Fruit fly (Drosophila melanogaster) whole organism, embryonic: Measurements from ENCODE around the gene MESR3.

ENCODE experiments used
- CG10147 ChIP-seq: fragments of 200-800 bp; sonication (Bioruptor generic); optimal IDR thresholded peaks from 2 replicates; lab custom pipeline; 2019; ENCODE audit warnings: missing biosample characterization, mild to moderate bottlenecking, missing genetic modification characterization, moderate library complexity
- CG10267 ChIP-seq: fragments of 200-800 bp; sonication (Bioruptor generic); optimal IDR thresholded peaks from 2 replicates; lab custom pipeline; 2018; ENCODE audit warnings: missing biosample characterization, mild to moderate bottlenecking, missing genetic modification characterization, moderate library complexity
- CG10979 ChIP-seq: fragments of 200-800 bp; sonication (Bioruptor generic); optimal IDR thresholded peaks from 2 replicates; lab custom pipeline; 2018; ENCODE audit warnings: missing biosample characterization, mild to moderate bottlenecking, missing genetic modification characterization, moderate library complexity
- CG11247 ChIP-seq: fragments of 200-800 bp; sonication (Bioruptor generic); IDR thresholded peaks from 2 replicates; pipeline ENCODE4 v1.3.6; 2022; ENCODE audit warnings: missing biosample characterization, missing genetic modification characterization
- CG11695 ChIP-seq: fragments of 200-800 bp; sonication (Bioruptor generic); IDR thresholded peaks from 3 replicates; pipeline ENCODE4 v1.3.6; 2022; ENCODE audit warnings: missing biosample characterization, missing genetic modification characterization
- CG11696 ChIP-seq: fragments of 200-800 bp; sonication (Bioruptor generic); IDR thresholded peaks from 2 replicates; pipeline ENCODE4 v1.3.6; 2022; ENCODE audit warnings: missing biosample characterization, missing genetic modification characterization
- CG12104 ChIP-seq: fragments of 200-800 bp; sonication (Bioruptor generic); optimal IDR thresholded peaks from 3 replicates; lab custom pipeline; 2016; ENCODE audit warnings: missing biosample characterization, missing genetic modification characterization
- CG13296 ChIP-seq: fragments of 200-800 bp; sonication (Bioruptor generic); optimal IDR thresholded peaks from 3 replicates; lab custom pipeline; 2018; ENCODE audit warnings: missing biosample characterization, mild to moderate bottlenecking, missing genetic modification characterization
- CG15269 ChIP-seq: fragments of 200-800 bp; sonication (Bioruptor generic); optimal IDR thresholded peaks from 2 replicates; lab custom pipeline; 2018; ENCODE audit warnings: missing biosample characterization, mild to moderate bottlenecking, missing genetic modification characterization, moderate library complexity
- CG17359 ChIP-seq: fragments of 200-800 bp; sonication (Bioruptor generic); optimal IDR thresholded peaks from 3 replicates; lab custom pipeline; 2018; ENCODE audit warnings: missing biosample characterization, mild to moderate bottlenecking, missing genetic modification characterization, moderate library complexity
- CG17568 ChIP-seq: fragments of 200-800 bp; sonication (Bioruptor generic); optimal IDR thresholded peaks from 2 replicates; lab custom pipeline; 2018; ENCODE audit warnings: missing biosample characterization, mild to moderate bottlenecking, missing genetic modification characterization, moderate library complexity
- CG18262 ChIP-seq: fragments of 200-800 bp; optimal IDR thresholded peaks from 3 replicates; lab custom pipeline; 2019; ENCODE audit warnings: missing biosample characterization, mild to moderate bottlenecking, missing genetic modification characterization, moderate library complexity
- CG18599 ChIP-seq: fragments of 200-800 bp; sonication (Bioruptor generic); optimal IDR thresholded peaks from 3 replicates; lab custom pipeline; 2017; ENCODE audit warnings: missing biosample characterization, missing genetic modification characterization, mild to moderate bottlenecking, moderate library complexity, missing genetic modification reagents
- CG18619 ChIP-seq: fragments of 200-800 bp; sonication (Bioruptor generic); optimal IDR thresholded peaks from 3 replicates; lab custom pipeline; 2017; ENCODE audit warnings: missing biosample characterization, mild to moderate bottlenecking, missing genetic modification characterization
- CG2120 ChIP-seq: fragments of 200-800 bp; sonication (Bioruptor generic); optimal IDR thresholded peaks from 3 replicates; lab custom pipeline; 2016; ENCODE audit warnings: missing biosample characterization, missing genetic modification characterization
- CG2678 ChIP-seq: fragments of 200-800 bp; sonication (Bioruptor generic); optimal IDR thresholded peaks from 3 replicates; lab custom pipeline; 2019; ENCODE audit warnings: missing biosample characterization, mild to moderate bottlenecking, missing genetic modification characterization, moderate library complexity
- CG2712 ChIP-seq: fragments of 200-800 bp; optimal IDR thresholded peaks from 3 replicates; lab custom pipeline; 2019; ENCODE audit warnings: missing biosample characterization, mild to moderate bottlenecking, missing genetic modification characterization, moderate library complexity
- CG31441 ChIP-seq: fragments of 200-800 bp; sonication (Bioruptor generic); IDR thresholded peaks from 2 replicates; pipeline ENCODE4 v1.3.6; 2022; ENCODE audit warnings: missing biosample characterization, missing genetic modification characterization
- CG32772 ChIP-seq: fragments of 200-800 bp; sonication (Bioruptor generic); IDR thresholded peaks from 2 replicates; pipeline ENCODE4 v1.3.6; 2022; ENCODE audit warnings: missing biosample characterization, missing genetic modification characterization
- CG34224 ChIP-seq: fragments of 200-800 bp; sonication (Bioruptor generic); IDR thresholded peaks from 3 replicates; pipeline ENCODE4 v1.3.6; 2022; ENCODE audit warnings: missing biosample characterization, missing genetic modification characterization; ENCODE audit not compliant: partially characterized antibody
- CG4617 ChIP-seq: fragments of 200-800 bp; sonication (Bioruptor generic); optimal IDR thresholded peaks from 3 replicates; lab custom pipeline; 2016; ENCODE audit warnings: missing biosample characterization, missing genetic modification characterization, borderline replicate concordance
- CG6854 ChIP-seq: fragments of 200-800 bp; sonication (Bioruptor generic); optimal IDR thresholded peaks from 3 replicates; lab custom pipeline; 2017; ENCODE audit warnings: missing biosample characterization, mild to moderate bottlenecking, missing genetic modification characterization
- CG7357 ChIP-seq: fragments of 200-800 bp; sonication (Bioruptor generic); IDR thresholded peaks from 3 replicates; pipeline ENCODE4 v1.3.6; 2022; ENCODE audit warnings: missing biosample characterization, missing genetic modification characterization
- CG7556 ChIP-seq: fragments of 200-800 bp; sonication (Bioruptor generic); optimal IDR thresholded peaks from 2 replicates; lab custom pipeline; 2017; ENCODE audit warnings: missing biosample characterization, mild to moderate bottlenecking, missing genetic modification characterization
- CG8281 ChIP-seq: fragments of 200-800 bp; sonication (Bioruptor generic); optimal IDR thresholded peaks from 2 replicates; lab custom pipeline; 2018; ENCODE audit warnings: missing biosample characterization, mild to moderate bottlenecking, missing genetic modification characterization, moderate library complexity
- CG8388 ChIP-seq: fragments of 200-800 bp; sonication (Bioruptor generic); optimal IDR thresholded peaks from 2 replicates; lab custom pipeline; 2019; ENCODE audit warnings: missing biosample characterization, mild to moderate bottlenecking, missing genetic modification characterization, moderate library complexity
- CG9727 ChIP-seq: fragments of 200-800 bp; sonication (Bioruptor generic); optimal IDR thresholded peaks from 3 replicates; lab custom pipeline; 2017; ENCODE audit warnings: missing biosample characterization, mild to moderate bottlenecking, missing genetic modification characterization
- CoRest ChIP-seq: fragments of 200-800 bp; sonication (Bioruptor generic); optimal IDR thresholded peaks from 3 replicates; lab custom pipeline; 2018; ENCODE audit warnings: missing biosample characterization, mild to moderate bottlenecking, missing genetic modification characterization, moderate library complexity
- Deaf1 ChIP-seq: fragments of 200-800 bp; optimal IDR thresholded peaks from 3 replicates; lab custom pipeline; 2019; ENCODE audit warnings: missing biosample characterization, mild to moderate bottlenecking, missing genetic modification characterization, moderate library complexity
- Fer2 ChIP-seq: fragments of 200-800 bp; sonication (Bioruptor generic); optimal IDR thresholded peaks from 2 replicates; lab custom pipeline; 2018; ENCODE audit warnings: missing biosample characterization, mild to moderate bottlenecking, missing genetic modification characterization, moderate library complexity
- HLHmδ ChIP-seq: fragments of 200-800 bp; sonication (Bioruptor generic); optimal IDR thresholded peaks from 2 replicates; lab custom pipeline; 2018; ENCODE audit warnings: missing biosample characterization, mild to moderate bottlenecking, missing genetic modification characterization, moderate library complexity
- HmgZ ChIP-seq: fragments of 200-800 bp; sonication (Bioruptor generic); optimal IDR thresholded peaks from 2 replicates; lab custom pipeline; 2018; ENCODE audit warnings: missing biosample characterization, mild to moderate bottlenecking, missing genetic modification characterization
- Hr51 ChIP-seq, 2 experiments: fragments of 200-800 bp; sonication (Bioruptor generic); optimal IDR thresholded peaks; 2 replicates in 1 of 2; 3 replicates in 1 of 2; lab custom pipeline; 2016 to 2018; ENCODE audit warnings: missing biosample characterization in 2 of 2, missing genetic modification characterization in 2 of 2, mild to moderate bottlenecking in 1 of 2, moderate library complexity in 1 of 2
- Med ChIP-seq: fragments of 200-800 bp; sonication (Bioruptor generic); peaks from one replicate; lab custom pipeline; 2016; ENCODE audit warnings: missing biosample characterization, missing genetic modification characterization, mild to moderate bottlenecking, inconsistent platforms, moderate library complexity
- Myb ChIP-seq: fragments of 200-800 bp; sonication (Bioruptor generic); optimal IDR thresholded peaks from 2 replicates; lab custom pipeline; 2016; ENCODE audit warnings: missing biosample characterization, missing genetic modification characterization
- Nf-YC ChIP-seq: fragments of 200-800 bp; optimal IDR thresholded peaks from 3 replicates; lab custom pipeline; 2019; ENCODE audit warnings: missing biosample characterization, mild to moderate bottlenecking, missing genetic modification characterization, moderate library complexity
- bcd ChIP-seq: fragments of 200-800 bp; sonication (Bioruptor generic); optimal IDR thresholded peaks from 2 replicates; lab custom pipeline; 2017; ENCODE audit warnings: missing biosample characterization, mild to moderate bottlenecking, missing genetic modification characterization
- dmrt99B ChIP-seq: fragments of 200-800 bp; sonication (Bioruptor generic); optimal IDR thresholded peaks from 2 replicates; lab custom pipeline; 2018; ENCODE audit warnings: missing biosample characterization, mild to moderate bottlenecking, missing genetic modification characterization, moderate library complexity
- fd102C ChIP-seq: fragments of 200-800 bp; sonication (Bioruptor generic); optimal IDR thresholded peaks from 2 replicates; lab custom pipeline; 2018; ENCODE audit warnings: missing biosample characterization, mild to moderate bottlenecking, missing genetic modification characterization, moderate library complexity
- fd96Cb ChIP-seq: fragments of 200-800 bp; sonication (Bioruptor generic); optimal IDR thresholded peaks from 2 replicates; lab custom pipeline; 2018; ENCODE audit warnings: missing biosample characterization, mild to moderate bottlenecking, missing genetic modification characterization, moderate library complexity
- grn ChIP-seq: fragments of 200-800 bp; sonication (Bioruptor generic); optimal IDR thresholded peaks from 3 replicates; lab custom pipeline; 2017; ENCODE audit warnings: missing biosample characterization, missing genetic modification characterization
- ind ChIP-seq: fragments of 200-800 bp; sonication (Bioruptor generic); optimal IDR thresholded peaks from 3 replicates; lab custom pipeline; 2016; ENCODE audit warnings: missing biosample characterization, missing genetic modification characterization
- ken ChIP-seq: fragments of 200-800 bp; sonication (Bioruptor generic); IDR thresholded peaks from 3 replicates; pipeline ENCODE4 v1.3.6; 2022; ENCODE audit warnings: missing biosample characterization, missing genetic modification characterization
- lab ChIP-seq: fragments of 200-800 bp; sonication (Bioruptor generic); optimal IDR thresholded peaks from 3 replicates; lab custom pipeline; 2017; ENCODE audit warnings: missing biosample characterization, missing genetic modification characterization, mild to moderate bottlenecking, moderate library complexity, missing genetic modification reagents
- phol ChIP-seq: fragments of 200-800 bp; sonication (Bioruptor generic); optimal IDR thresholded peaks from 3 replicates; lab custom pipeline; 2018; ENCODE audit warnings: missing biosample characterization, mild to moderate bottlenecking, missing genetic modification characterization, moderate library complexity
- sens ChIP-seq: fragments of 200-800 bp; sonication (Bioruptor generic); peaks from one replicate; lab custom pipeline; 2016; ENCODE audit warnings: missing biosample characterization, missing genetic modification characterization
- slbo ChIP-seq: fragments of 200-800 bp; sonication (Bioruptor generic); IDR thresholded peaks from 2 replicates; pipeline ENCODE4 v1.3.6; 2022; ENCODE audit warnings: missing biosample characterization, missing genetic modification characterization
- tin ChIP-seq: fragments of 200-800 bp; sonication (Bioruptor generic); optimal IDR thresholded peaks from 3 replicates; lab custom pipeline; 2016; ENCODE audit warnings: missing biosample characterization, missing genetic modification characterization

The MESR3 gene

dm6 chr2L:18658108-18658507 is 41.1 kb downstream of the MESR3 start (continued):
- TF ChIP-seq CG8281 (tag; lab: Kevin White, UChicago) (no peak), CG10979 (tag; lab: Kevin White, UChicago) (no peak), CG11696 (GFP tag; lab: Robert Waterston, UW) (0 out of 2 replicates have a peak, but pooled peaks have one; percentile 18), Fer2 (tag; lab: Kevin White, UChicago) (peak; percentile 7), CG15269 (tag; lab: Kevin White, UChicago) (peak; percentile 47), CG11695 (GFP tag; lab: Robert Waterston, UW) (peak; percentile 59; the same call in 2 of the 3 replicates), CG17568 (GFP tag; lab: Kevin White, UChicago) (no peak), slbo (GFP tag; lab: Robert Waterston, UW) (peak; percentile 41; the same call in 1 of the 2 replicates), CG13296 (GFP tag; lab: Kevin White, UChicago) (peak; percentile 31), CG11247 (GFP tag; lab: Robert Waterston, UW) (no peak), ind (no peak), CG18599 (GFP tag; lab: Kevin White, UChicago) (peak; percentile 66), CG10267 (tag; lab: Kevin White, UChicago) (peak; percentile 24), Hr51 (GFP tag; optimal IDR thresholded peaks at IDR 0.05; lab: Kevin White, UChicago) (peak in 1 of 2 experiments; percentile 52), CoRest (tag; lab: Kevin White, UChicago) (peak; percentile 57), Deaf1 (tag; lab: Kevin White, UChicago) (peak; percentile 5), CG17359 (tag; lab: Kevin White, UChicago) (peak; percentile 28), Nf-YC (tag; lab: Kevin White, UChicago) (peak; percentile 9), CG2712 (peak; percentile 25), HmgZ (no peak), dmrt99B (tag; lab: Kevin White, UChicago) (peak; percentile 70), CG10147 (GFP tag; lab: Kevin White, UChicago) (peak; percentile 55), CG18619 (GFP tag; lab: Kevin White, UChicago) (peak; percentile 9), fd102C (GFP tag; lab: Kevin White, UChicago) (no peak), sens (GFP tag; lab: Kevin White, UChicago) (peak; percentile 54), CG18262 (tag; lab: Kevin White, UChicago) (peak; percentile 26), Myb (GFP tag; lab: Kevin White, UChicago) (no peak), HLHmδ (GFP tag; lab: Kevin White, UChicago) (no peak), fd96Cb (tag; lab: Kevin White, UChicago) (peak; percentile 21), CG31441 (GFP tag; lab: Robert Waterston, UW) (peak; percentile 52; the same call in 1 of the 2 replicates), tin (GFP tag; lab: Kevin White, UChicago) (no peak), CG2120 (GFP tag; lab: Kevin White, UChicago) (peak; percentile 28), grn (no peak), CG34224 (GFP tag; lab: Robert Waterston, UW) (no peak), CG7556 (GFP tag; lab: Kevin White, UChicago) (peak; percentile 52), CG2678 (tag; lab: Kevin White, UChicago) (peak; percentile 72), CG32772 (GFP tag; lab: Robert Waterston, UW) (0 out of 2 replicates have a peak, but pooled peaks have one; percentile 7), phol (tag; lab: Kevin White, UChicago) (peak; percentile 1), CG8388 (GFP tag; lab: Kevin White, UChicago) (no peak), ken (GFP tag; lab: Robert Waterston, UW) (no peak), CG12104 (GFP tag; lab: Kevin White, UChicago) (peak; percentile 4), CG6854 (GFP tag; lab: Kevin White, UChicago) (peak; percentile 35), CG7357 (0 out of 3 replicates have a peak, but pooled peaks have one; percentile 26), bcd (GFP tag; lab: Kevin White, UChicago) (peak; percentile 12), CG9727 (peak; percentile 39), Med (peak; percentile 28), lab (GFP tag; lab: Kevin White, UChicago) (peak; percentile 53), CG4617 (GFP tag; lab: Kevin White, UChicago) (no peak)
- TF ChIP-seq, all 482 proteins: peak for 65
